Fruit fly (Drosophila melanogaster): ENCODE results near the gene Srrm1.

DNA sequence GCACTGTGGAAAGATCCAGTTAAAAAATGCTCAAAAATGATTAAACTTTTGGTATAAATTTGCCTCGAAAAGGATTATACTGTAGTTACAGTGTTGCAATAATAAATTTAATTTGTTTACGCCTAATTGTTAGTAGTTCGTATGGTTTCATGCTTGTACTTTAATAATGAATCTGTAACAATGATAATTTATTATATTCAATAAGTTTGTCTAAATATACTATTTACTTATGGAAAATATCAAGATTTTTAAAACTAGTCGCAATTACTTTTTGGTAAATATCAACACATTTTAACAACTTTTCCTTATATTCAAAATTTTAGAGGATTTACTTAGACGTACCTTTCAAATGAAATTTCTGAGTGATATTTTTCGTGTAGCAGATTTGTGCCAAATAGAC lies 41.8 kb upstream of the Srrm1 start, which contains the start of gene CG11262:
- no peak for TF ChIP-seq HLH4C (GFP tag; IDR thresholded peaks at IDR 0.05; ENCODE audit: partially characterized antibody)
- TF ChIP-seq E2f2 (GFP tag; IDR thresholded peaks at IDR 0.05), result no peak
- TF ChIP-seq dati (GFP tag; IDR thresholded peaks at IDR 0.05), result no peak
- no peak for TF ChIP-seq CG12391 (tag; optimal IDR thresholded peaks at IDR 0.05)
- no peak for TF ChIP-seq sc (optimal IDR thresholded peaks at IDR 0.05)
- TF ChIP-seq sc (GFP tag; optimal IDR thresholded peaks at IDR 0.05), result no peak
- no peak for TF ChIP-seq CG7372 (GFP tag; IDR thresholded peaks at IDR 0.05)
- TF ChIP-seq CG10366 (GFP tag; IDR thresholded peaks at IDR 0.05), result no peak
- TF ChIP-seq zf30C (GFP tag; optimal IDR thresholded peaks at IDR 0.05), result no peak
- no peak for TF ChIP-seq ind (GFP tag; optimal IDR thresholded peaks at IDR 0.05)
- no peak for TF ChIP-seq CG33213 (GFP tag; optimal IDR thresholded peaks at IDR 0.05)
- TF ChIP-seq br (optimal IDR thresholded peaks at IDR 0.05), result no peak
- no peak for TF ChIP-seq psq (GFP tag; optimal IDR thresholded peaks at IDR 0.05)
